Fruit fly (Drosophila melanogaster) whole organism, wandering third instar larva: ENCODE data around the gene by.
A peak's percentile ranks its signal among the peaks of the same experiment; 100 is the strongest.

Source experiments
- Abd-B ChIP-seq: fragments of >200 bp; optimal IDR thresholded peaks from 2 replicates; lab custom pipeline; 2017; ENCODE audit warnings: missing biosample characterization, missing genetic modification characterization
- CG32264 ChIP-seq: fragments of 200-800 bp; sonication (Bioruptor generic); optimal IDR thresholded peaks from 2 replicates; lab custom pipeline; 2016; ENCODE audit warnings: missing biosample characterization, missing genetic modification characterization
- CG9705 ChIP-seq: fragments of 200-800 bp; sonication (Bioruptor generic); optimal IDR thresholded peaks from 2 replicates; lab custom pipeline; 2018; ENCODE audit warnings: missing biosample characterization, mild to moderate bottlenecking, missing genetic modification characterization
- CrebA ChIP-seq: fragments of 200-800 bp; sonication (Bioruptor generic); optimal IDR thresholded peaks from 2 replicates; lab custom pipeline; 2016; ENCODE audit warnings: missing biosample characterization, mild to moderate bottlenecking, missing genetic modification characterization, borderline replicate concordance
- Dfd ChIP-seq: fragments of >200 bp; optimal IDR thresholded peaks from 2 replicates; lab custom pipeline; 2017; ENCODE audit warnings: missing biosample characterization, missing genetic modification characterization
- Dif ChIP-seq: fragments of 200-275, 200-300 bp; sonication (Bioruptor generic); optimal IDR thresholded peaks from 2 replicates; lab custom pipeline; 2018; ENCODE audit warnings: missing biosample characterization, missing genetic modification characterization; ENCODE audit not compliant: partially characterized antibody
- GATAd ChIP-seq: sonication (Bioruptor generic); optimal IDR thresholded peaks from 2 replicates; lab custom pipeline; 2016; ENCODE audit warnings: missing biosample characterization, missing genetic modification characterization
- HLH106 ChIP-seq: fragments of 200-800 bp; optimal IDR thresholded peaks from 3 replicates; lab custom pipeline; 2019; ENCODE audit warnings: missing biosample characterization, mild to moderate bottlenecking, missing genetic modification characterization, moderate library complexity
- Hnf4 ChIP-seq: fragments of 200-800 bp; sonication (Bioruptor generic); optimal IDR thresholded peaks from 2 replicates; lab custom pipeline; 2016; ENCODE audit warnings: missing biosample characterization, mild to moderate bottlenecking, missing genetic modification characterization
- Hr78 ChIP-seq: fragments of >200 bp; optimal IDR thresholded peaks from 2 replicates; lab custom pipeline; 2017; ENCODE audit warnings: missing biosample characterization, missing genetic modification characterization
- Hr83 ChIP-seq: fragments of 200-300 bp; sonication (Bioruptor generic); optimal IDR thresholded peaks from 2 replicates; lab custom pipeline; 2016; ENCODE audit warnings: missing biosample characterization, mild to moderate bottlenecking, missing genetic modification characterization, moderate library complexity; ENCODE audit not compliant: poor library complexity, severe bottlenecking
- Jra ChIP-seq: sonication (Bioruptor generic); optimal IDR thresholded peaks from 2 replicates; lab custom pipeline; 2016; ENCODE audit warnings: missing biosample characterization, missing genetic modification characterization
- Mio ChIP-seq: sonication (Bioruptor generic); optimal IDR thresholded peaks from 2 replicates; lab custom pipeline; 2016; ENCODE audit warnings: missing biosample characterization, missing genetic modification characterization
- Myc ChIP-seq: fragments of >200 bp; optimal IDR thresholded peaks from 2 replicates; lab custom pipeline; 2017
- N ChIP-seq: fragments of >200 bp; optimal IDR thresholded peaks from 2 replicates; lab custom pipeline; 2018; ENCODE audit warnings: missing biosample characterization, missing external identifiers, missing genetic modification characterization
- OdsH ChIP-seq: fragments of 200-800 bp; sonication (Bioruptor generic); optimal IDR thresholded peaks from 2 replicates; lab custom pipeline; 2016; ENCODE audit warnings: missing biosample characterization, mild to moderate bottlenecking, missing genetic modification characterization
- Rel ChIP-seq, 2 experiments: fragments of 200-800 bp; sonication (Bioruptor generic) in 1 of 2; optimal IDR thresholded peaks; 2 replicates in 1 of 2; 3 replicates in 1 of 2; lab custom pipeline; 2016 to 2019; ENCODE audit warnings: mild to moderate bottlenecking in 2 of 2, missing biosample characterization in 2 of 2, missing genetic modification characterization in 2 of 2, moderate library complexity in 1 of 2
- Sp1 ChIP-seq: fragments of 200-800 bp; sonication (Bioruptor generic); optimal IDR thresholded peaks from 3 replicates; lab custom pipeline; 2019; ENCODE audit warnings: missing biosample characterization, mild to moderate bottlenecking, missing genetic modification characterization, moderate library complexity
- Vsx2 ChIP-seq: fragments of 200-300, 225-300 bp; sonication (Bioruptor generic); optimal IDR thresholded peaks from 2 replicates; lab custom pipeline; 2018; ENCODE audit warnings: missing biosample characterization, missing genetic modification characterization; ENCODE audit not compliant: partially characterized antibody
- br ChIP-seq: fragments of 200-800 bp; sonication (Bioruptor generic); optimal IDR thresholded peaks from 2 replicates; lab custom pipeline; 2016; ENCODE audit warnings: missing biosample characterization, missing genetic modification characterization
- brk ChIP-seq: fragments of 200-800 bp; sonication (Bioruptor generic); optimal IDR thresholded peaks from 2 replicates; lab custom pipeline; 2016; ENCODE audit warnings: missing biosample characterization, mild to moderate bottlenecking, missing genetic modification characterization
- dl ChIP-seq, 2 experiments: fragments of 175-275, 200-275 bp in 1 of 2; fragments of 200-275 bp in 1 of 2; sonication (Bioruptor generic); optimal IDR thresholded peaks; lab custom pipeline; 2018; ENCODE audit warnings: mild to moderate bottlenecking in 2 of 2, missing biosample characterization in 2 of 2, missing genetic modification characterization in 2 of 2, moderate library complexity in 2 of 2; ENCODE audit not compliant: partially characterized antibody in 2 of 2, insufficient read depth in 1 of 2
- dmrt93B ChIP-seq: fragments of 200-800 bp; sonication (Bioruptor generic); optimal IDR thresholded peaks from 2 replicates; lab custom pipeline; 2018; ENCODE audit warnings: missing biosample characterization, mild to moderate bottlenecking, missing genetic modification characterization
- dsf ChIP-seq: sonication (Bioruptor generic); optimal IDR thresholded peaks from 2 replicates; lab custom pipeline; 2016; ENCODE audit warnings: missing biosample characterization, missing genetic modification characterization, borderline replicate concordance
- ey ChIP-seq: fragments of 200-800 bp; sonication (Bioruptor generic); optimal IDR thresholded peaks from 2 replicates; lab custom pipeline; 2016; ENCODE audit warnings: missing biosample characterization, missing genetic modification characterization
- foxo ChIP-seq, 2 experiments: fragments of 200-800 bp; sonication (Bioruptor generic); optimal IDR thresholded peaks; 2 replicates in 1 of 2; 3 replicates in 1 of 2; lab custom pipeline; 2016 to 2017; ENCODE audit warnings: missing biosample characterization in 2 of 2, missing genetic modification characterization in 2 of 2
- fru ChIP-seq: fragments of 200-800 bp; sonication (Bioruptor generic); optimal IDR thresholded peaks from 3 replicates; lab custom pipeline; 2016; ENCODE audit warnings: missing biosample characterization, mild to moderate bottlenecking, missing genetic modification characterization
- h ChIP-seq: fragments of 200-800 bp; sonication (Bioruptor generic); optimal IDR thresholded peaks from 3 replicates; lab custom pipeline; 2016; ENCODE audit warnings: missing biosample characterization, mild to moderate bottlenecking, missing genetic modification characterization
- jim ChIP-seq: fragments of 175-275, 200-325 bp; sonication (Bioruptor generic); optimal IDR thresholded peaks from 2 replicates; lab custom pipeline; 2016; ENCODE audit warnings: missing biosample characterization, mild to moderate bottlenecking, missing genetic modification characterization
- lola ChIP-seq: fragments of >200 bp; optimal IDR thresholded peaks from 2 replicates; lab custom pipeline; 2017; ENCODE audit warnings: missing biosample characterization, missing genetic modification characterization
- pan ChIP-seq: fragments of >200 bp; optimal IDR thresholded peaks from 2 replicates; lab custom pipeline; 2017
- psq ChIP-seq: fragments of 200-800 bp; sonication (Bioruptor generic); optimal IDR thresholded peaks from 3 replicates; lab custom pipeline; 2017; ENCODE audit warnings: missing biosample characterization, mild to moderate bottlenecking, missing genetic modification characterization, moderate library complexity
- rgr ChIP-seq: fragments of 200-800 bp; sonication (Bioruptor generic); optimal IDR thresholded peaks from 3 replicates; lab custom pipeline; 2016; ENCODE audit warnings: missing biosample characterization, mild to moderate bottlenecking, missing genetic modification characterization
- sage ChIP-seq: fragments of 200-800 bp; sonication (Bioruptor generic); optimal IDR thresholded peaks from 2 replicates; lab custom pipeline; 2016; ENCODE audit warnings: missing biosample characterization, mild to moderate bottlenecking, missing genetic modification characterization
- sv ChIP-seq: fragments of 200-800 bp; sonication (Bioruptor generic); optimal IDR thresholded peaks from 3 replicates; lab custom pipeline; 2016; ENCODE audit warnings: missing biosample characterization, missing genetic modification characterization
- tai ChIP-seq: sonication (Bioruptor generic); optimal IDR thresholded peaks from 2 replicates; lab custom pipeline; 2016; ENCODE audit warnings: missing biosample characterization, missing genetic modification characterization
- usp ChIP-seq: fragments of >200 bp; optimal IDR thresholded peaks from 2 replicates; lab custom pipeline; 2017; ENCODE audit warnings: missing biosample characterization, missing genetic modification characterization
- woc ChIP-seq: sonication (Bioruptor generic); optimal IDR thresholded peaks from 2 replicates; lab custom pipeline; 2016; ENCODE audit warnings: missing biosample characterization, mild to moderate bottlenecking, missing genetic modification characterization

The by gene

DNA sequence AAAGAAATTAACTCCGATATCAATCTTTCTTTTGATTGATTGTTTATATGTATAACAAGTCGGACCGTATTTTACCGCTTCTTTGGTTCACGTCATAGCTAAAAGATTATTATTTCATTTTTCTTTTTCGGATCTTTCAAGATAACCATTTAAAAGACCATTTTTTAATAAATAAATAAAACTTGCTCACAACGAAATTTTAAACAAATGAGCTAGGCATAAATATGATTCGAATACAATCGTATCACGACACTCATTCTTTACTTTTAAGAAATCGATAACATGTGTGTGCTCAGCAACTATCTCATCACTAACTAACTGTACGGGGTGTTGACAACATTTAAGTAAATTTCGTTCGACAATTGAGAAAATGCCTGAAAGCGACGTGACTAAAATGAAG, 28.5 kb downstream of the by start, which contains the start of gene CG8149:
Gene CG8149, plus strand, starts transcription at position 302 of the 400 bp plus-strand sequence.
- peak; percentile 51 for TF ChIP-seq h (GFP tag; lab: Kevin White, UChicago)
- peak; percentile 9 for TF ChIP-seq OdsH
- peak; percentile 4 for TF ChIP-seq brk (GFP tag; lab: Kevin White, UChicago)
- TF ChIP-seq Sp1 (GFP tag; lab: Kevin White, UChicago) = peak; percentile 8
- no peak for TF ChIP-seq Vsx2 (GFP tag; lab: Kevin White, UChicago)
- no peak for TF ChIP-seq Rel (GFP tag; optimal IDR thresholded peaks at IDR 0.05; lab: Kevin White, UChicago)
- peak; percentile 24 for TF ChIP-seq Rel (tag; optimal IDR thresholded peaks at IDR 0.05; lab: Kevin White, UChicago)
- TF ChIP-seq CG32264 (GFP tag; lab: Kevin White, UChicago) = no peak
- no peak for TF ChIP-seq lola (GFP tag; lab: Kevin White, UChicago)
- TF ChIP-seq Jra (GFP tag; lab: Kevin White, UChicago) = peak; percentile 77
- no peak for TF ChIP-seq jim
- no peak for TF ChIP-seq Dfd (GFP tag; lab: Kevin White, UChicago)
- peak; percentile 18 for TF ChIP-seq Hnf4 (GFP tag; lab: Kevin White, UChicago)
- peak; percentile 75 for TF ChIP-seq fru (GFP tag; lab: Kevin White, UChicago)
- no peak for TF ChIP-seq ey (GFP tag; lab: Kevin White, UChicago)
- TF ChIP-seq Hr78 (GFP tag; lab: Kevin White, UChicago) = no peak
- TF ChIP-seq Dif (GFP tag; lab: Kevin White, UChicago) = peak; percentile 29
- no peak for TF ChIP-seq sage (GFP tag; lab: Kevin White, UChicago)
- TF ChIP-seq psq (GFP tag; lab: Kevin White, UChicago) = peak; percentile 14
- TF ChIP-seq tai (GFP tag; lab: Kevin White, UChicago) = peak; percentile 71
- TF ChIP-seq woc = peak; percentile 30
- no peak for TF ChIP-seq CG9705 (GFP tag; lab: Kevin White, UChicago)
- TF ChIP-seq Hr83 = peak; percentile 36

dm6 chr3R:9503329-9504088, 29.3 kb downstream of the by start:
- TF ChIP-seq brk (GFP tag; lab: Kevin White, UChicago) = no peak
- no peak for TF ChIP-seq lola (GFP tag; lab: Kevin White, UChicago)
- TF ChIP-seq br (GFP tag; lab: Kevin White, UChicago) = peak; percentile 14
- no peak for TF ChIP-seq dsf (GFP tag; lab: Kevin White, UChicago)
- TF ChIP-seq Rel (GFP tag; optimal IDR thresholded peaks at IDR 0.05; lab: Kevin White, UChicago) = no peak
- TF ChIP-seq Rel (tag; optimal IDR thresholded peaks at IDR 0.05; lab: Kevin White, UChicago) = peak; percentile 65
- peak; percentile 39 for TF ChIP-seq h (GFP tag; lab: Kevin White, UChicago)

DNA sequence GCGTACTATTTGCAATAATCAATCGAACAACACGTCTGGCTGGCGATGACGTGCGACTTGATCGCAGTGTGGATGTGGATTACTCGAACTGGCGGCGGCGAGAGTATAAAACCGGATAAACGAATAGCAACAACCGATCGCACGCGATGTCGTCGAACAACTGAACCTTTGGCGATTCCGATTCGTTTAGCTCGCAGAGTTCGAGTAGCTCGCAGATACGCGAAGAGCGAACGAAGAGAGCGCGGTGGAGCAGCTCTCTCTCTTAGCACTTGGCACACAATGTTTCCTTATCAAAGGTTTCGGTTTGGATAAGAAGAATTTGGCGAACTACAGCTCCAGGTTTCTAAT, 30.4 kb downstream of the by start, which contains the start of gene RhoL:
Gene RhoL, minus strand, starts transcription at position 166 of the 348 bp plus-strand sequence.
- TF ChIP-seq Dif (GFP tag; lab: Kevin White, UChicago) (peak; percentile 91), h (GFP tag; lab: Kevin White, UChicago) (peak; percentile 76), OdsH (peak; percentile 49), dl (GFP tag; optimal IDR thresholded peaks at IDR 0.05; lab: Kevin White, UChicago; ENCODE audit: insufficient read depth in 1 of 2, partially characterized antibody in 2 of 2) (peak; percentile 82 to 89), Hr83 (peak; percentile 84), CG9705 (GFP tag; lab: Kevin White, UChicago) (no peak), Mio (GFP tag; lab: Kevin White, UChicago) (no peak), Sp1 (GFP tag; lab: Kevin White, UChicago) (peak; percentile 58), pan (no peak), foxo (GFP tag; optimal IDR thresholded peaks at IDR 0.05; lab: Kevin White, UChicago) (peak in 1 of 2 experiments; percentile 3), Myc (lab: Kevin White, UChicago) (no peak), rgr (GFP tag; lab: Kevin White, UChicago) (peak; percentile 37), Hnf4 (GFP tag; lab: Kevin White, UChicago) (peak; percentile 54), Jra (GFP tag; lab: Kevin White, UChicago) (peak; percentile 59), psq (GFP tag; lab: Kevin White, UChicago) (no peak), HLH106 (tag; lab: Kevin White, UChicago) (no peak), CrebA (GFP tag; lab: Kevin White, UChicago) (no peak), Vsx2 (GFP tag; lab: Kevin White, UChicago) (peak; percentile 49), Abd-B (GFP tag; lab: Kevin White, UChicago) (no peak), brk (GFP tag; lab: Kevin White, UChicago) (no peak), sage (GFP tag; lab: Kevin White, UChicago) (no peak), GATAd (GFP tag; lab: Kevin White, UChicago) (no peak), br (GFP tag; lab: Kevin White, UChicago) (peak; percentile 48), usp (GFP tag; lab: Kevin White, UChicago) (no peak), lola (GFP tag; lab: Kevin White, UChicago) (no peak), CG32264 (GFP tag; lab: Kevin White, UChicago) (no peak), Rel (GFP tag; optimal IDR thresholded peaks at IDR 0.05; lab: Kevin White, UChicago) (peak; percentile 56), Rel (tag; optimal IDR thresholded peaks at IDR 0.05; lab: Kevin White, UChicago) (peak; percentile 66), ey (GFP tag; lab: Kevin White, UChicago) (no peak), Dfd (GFP tag; lab: Kevin White, UChicago) (no peak), woc (no peak), Hr78 (GFP tag; lab: Kevin White, UChicago) (no peak), tai (GFP tag; lab: Kevin White, UChicago) (peak; percentile 8), jim (peak; percentile 61), dsf (GFP tag; lab: Kevin White, UChicago) (no peak), dmrt93B (GFP tag; lab: Kevin White, UChicago) (no peak), N (GFP tag; lab: Kevin White, UChicago) (no peak), fru (GFP tag; lab: Kevin White, UChicago) (no peak), sv (GFP tag; lab: Kevin White, UChicago) (no peak)
